Worm (Caenorhabditis elegans): ENCODE data around the gene nmt-1.

Gene nmt-1

DNA sequence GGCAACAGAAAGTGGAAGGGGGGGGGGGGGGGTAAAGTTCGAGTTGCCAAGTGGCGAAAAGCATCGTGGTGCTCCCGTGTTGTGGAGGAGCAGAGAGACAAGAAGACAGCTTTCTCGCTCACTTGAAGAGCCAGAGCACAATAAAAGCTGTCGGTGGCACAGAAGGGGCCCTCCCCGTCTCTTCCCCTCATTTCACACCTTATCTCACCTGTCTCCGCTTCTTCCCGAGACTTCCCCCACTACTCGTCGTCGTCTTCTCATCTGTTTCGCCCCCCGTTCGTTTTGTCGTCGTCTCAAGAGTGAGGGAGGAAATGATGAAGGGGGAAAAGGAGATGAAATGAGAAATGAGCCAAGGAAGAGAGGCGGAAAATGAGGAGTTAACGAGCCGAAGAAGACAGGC is 22.3 kb upstream of the nmt-1 start:
- TF ChIP-seq tab-1 (GFP tag; IDR thresholded peaks at IDR 0.05) (no peak), ztf-23 (GFP tag; IDR thresholded peaks at IDR 0.05) (0 out of 2 replicates have a peak, but pooled peaks have one; percentile 27), med-1 (GFP tag; optimal IDR thresholded peaks at IDR 0.05; ENCODE audit: insufficient read depth) (no peak), klf-2 (GFP tag; conservative IDR thresholded peaks at IDR 0.05) (no peak), cog-1 (tag; optimal IDR thresholded peaks at IDR 0.05) (no peak)

DNA sequence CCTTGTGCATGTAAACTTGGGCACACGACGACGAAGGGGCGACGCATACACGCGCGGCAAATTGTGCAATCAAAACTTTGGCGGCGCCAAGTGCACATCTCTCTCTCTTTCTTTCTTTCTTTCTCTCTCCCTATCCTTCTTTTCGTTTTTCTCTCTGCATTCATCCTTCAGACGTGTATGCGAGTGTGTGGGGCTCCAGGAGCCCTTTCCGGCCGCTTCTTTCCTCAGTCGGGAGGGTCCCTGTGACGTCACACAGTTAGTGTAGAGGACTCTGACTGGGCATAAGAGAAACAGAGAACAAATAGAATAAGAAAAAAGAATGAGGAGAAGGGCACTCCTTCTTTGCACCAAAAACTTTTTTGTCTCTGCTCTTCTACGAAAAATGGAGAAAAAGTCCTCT is 21.3 kb upstream of the nmt-1 start:
- TF ChIP-seq flt-1 (GFP tag; IDR thresholded peaks at IDR 0.05) (peak; percentile 41; the same call in 1 of the 2 replicates), ref-1 (GFP tag; conservative IDR thresholded peaks at IDR 0.05) (no peak)

DNA sequence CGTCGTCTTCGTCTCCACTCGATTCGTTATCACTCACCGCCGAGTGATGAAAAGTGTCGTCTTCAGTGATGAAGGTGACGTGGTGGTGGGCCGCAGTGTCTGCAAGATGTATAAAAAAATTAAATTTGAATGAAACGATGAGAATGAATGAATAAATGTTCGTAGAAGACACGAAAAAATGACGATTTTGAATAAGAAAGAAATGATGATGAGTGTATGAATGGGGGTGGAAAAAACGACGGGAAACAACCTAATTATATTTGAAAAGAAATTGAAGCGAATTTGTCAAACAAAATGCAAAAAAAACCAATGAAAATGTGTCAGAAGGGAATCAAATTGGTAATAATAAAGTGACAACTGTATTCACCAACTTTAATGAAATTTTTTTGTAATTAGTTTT is 20.0 kb upstream of the nmt-1 start, which contains the start of gene mvk-1:
Gene mvk-1, minus strand, starts transcription at position 101 of the 400 bp plus-strand sequence.
- no peak for TF ChIP-seq flt-1 (GFP tag; IDR thresholded peaks at IDR 0.05)
- TF ChIP-seq cog-1 (tag; optimal IDR thresholded peaks at IDR 0.05) = no peak
- no peak for TF ChIP-seq ref-1 (GFP tag; conservative IDR thresholded peaks at IDR 0.05)
- TF ChIP-seq ztf-23 (GFP tag; IDR thresholded peaks at IDR 0.05) = no peak
- no peak for TF ChIP-seq med-1 (GFP tag; optimal IDR thresholded peaks at IDR 0.05; ENCODE audit: insufficient read depth)
- TF ChIP-seq tab-1 (GFP tag; IDR thresholded peaks at IDR 0.05) = no peak
- no peak for TF ChIP-seq T22C8.4 (GFP tag; IDR thresholded peaks at IDR 0.05)
- no peak for TF ChIP-seq ztf-29 (GFP tag; IDR thresholded peaks at IDR 0.05)
- TF ChIP-seq klf-2 (GFP tag; conservative IDR thresholded peaks at IDR 0.05) = no peak

DNA sequence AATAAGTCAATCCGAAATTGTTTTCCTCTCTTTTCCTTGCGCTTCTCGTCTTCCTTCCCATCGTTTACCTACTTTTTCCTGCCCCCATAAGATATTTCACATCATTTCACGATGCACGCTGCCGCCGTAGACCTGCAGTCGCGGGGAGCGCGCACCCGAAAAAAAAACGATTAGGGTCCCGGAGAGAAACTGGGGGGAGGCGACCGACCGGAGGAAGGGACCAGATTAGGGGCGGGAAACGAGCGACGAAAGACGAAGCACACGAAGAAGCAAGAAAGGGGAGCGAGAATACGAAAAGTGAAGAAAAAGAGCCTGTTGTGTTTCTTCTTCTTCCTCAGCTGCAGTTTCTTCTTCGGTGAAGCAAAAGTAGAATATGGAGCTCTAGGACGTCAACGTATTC is 19.1 kb upstream of the nmt-1 start:
- TF ChIP-seq ztf-29 (GFP tag; IDR thresholded peaks at IDR 0.05) (no peak), klf-2 (GFP tag; conservative IDR thresholded peaks at IDR 0.05) (no peak), tab-1 (GFP tag; IDR thresholded peaks at IDR 0.05) (no peak), ztf-23 (GFP tag; IDR thresholded peaks at IDR 0.05) (no peak), ref-1 (GFP tag; conservative IDR thresholded peaks at IDR 0.05) (no peak), flt-1 (GFP tag; IDR thresholded peaks at IDR 0.05) (no peak), T22C8.4 (GFP tag; IDR thresholded peaks at IDR 0.05) (no peak), med-1 (GFP tag; optimal IDR thresholded peaks at IDR 0.05; ENCODE audit: insufficient read depth) (no peak), cog-1 (tag; optimal IDR thresholded peaks at IDR 0.05) (no peak)

DNA sequence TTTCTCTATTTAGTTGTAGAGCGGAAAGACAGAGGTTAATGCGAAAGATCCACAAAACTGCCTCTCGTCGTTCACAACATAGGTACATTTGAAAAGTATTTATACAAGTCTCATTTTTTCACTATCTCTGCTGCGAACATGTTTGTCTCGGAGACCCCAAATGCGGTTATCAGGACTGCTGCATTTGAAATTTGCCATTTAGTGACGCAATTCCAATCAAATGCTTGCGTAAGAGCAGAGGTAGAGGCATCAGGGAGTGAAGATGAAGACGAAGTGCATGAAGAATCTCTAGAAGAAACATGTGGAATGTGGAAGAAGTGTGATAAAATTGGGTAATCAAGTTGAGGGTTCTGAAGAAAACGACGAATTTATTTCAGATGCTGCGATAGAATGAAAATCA is 18.0 kb upstream of the nmt-1 start:
- TF ChIP-seq T22C8.4 (GFP tag; IDR thresholded peaks at IDR 0.05) = no peak
- TF ChIP-seq ztf-29 (GFP tag; IDR thresholded peaks at IDR 0.05) = no peak
- TF ChIP-seq flt-1 (GFP tag; IDR thresholded peaks at IDR 0.05) = no peak
- TF ChIP-seq ztf-23 (GFP tag; IDR thresholded peaks at IDR 0.05) = no peak
- TF ChIP-seq tab-1 (GFP tag; IDR thresholded peaks at IDR 0.05) = no peak
- TF ChIP-seq klf-2 (GFP tag; conservative IDR thresholded peaks at IDR 0.05) = no peak
- TF ChIP-seq ref-1 (GFP tag; conservative IDR thresholded peaks at IDR 0.05) = no peak

DNA sequence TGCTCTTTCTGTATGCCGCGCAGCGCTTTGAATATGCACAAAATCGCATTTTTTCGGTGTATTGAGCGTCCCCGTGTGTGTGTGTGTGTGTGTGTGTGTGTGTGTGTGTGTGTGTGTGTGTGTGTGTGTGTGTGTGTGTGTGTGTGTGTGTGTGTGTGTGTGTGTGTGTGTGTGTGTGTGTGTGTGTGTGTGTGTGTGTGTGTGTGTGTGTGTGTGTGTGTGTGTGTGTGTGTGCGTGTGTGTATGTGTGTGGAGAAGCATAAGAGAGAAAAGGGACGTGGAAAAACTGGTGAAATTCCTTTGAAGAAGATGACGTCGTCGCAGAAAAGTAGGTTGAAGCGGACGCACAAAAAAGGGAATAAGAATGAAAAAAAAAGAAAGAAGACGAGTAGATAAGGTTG is 17.3 kb upstream of the nmt-1 start:
- TF ChIP-seq flt-1 (GFP tag; IDR thresholded peaks at IDR 0.05) = 0 out of 2 replicates have a peak, but pooled peaks have one; percentile 6

DNA sequence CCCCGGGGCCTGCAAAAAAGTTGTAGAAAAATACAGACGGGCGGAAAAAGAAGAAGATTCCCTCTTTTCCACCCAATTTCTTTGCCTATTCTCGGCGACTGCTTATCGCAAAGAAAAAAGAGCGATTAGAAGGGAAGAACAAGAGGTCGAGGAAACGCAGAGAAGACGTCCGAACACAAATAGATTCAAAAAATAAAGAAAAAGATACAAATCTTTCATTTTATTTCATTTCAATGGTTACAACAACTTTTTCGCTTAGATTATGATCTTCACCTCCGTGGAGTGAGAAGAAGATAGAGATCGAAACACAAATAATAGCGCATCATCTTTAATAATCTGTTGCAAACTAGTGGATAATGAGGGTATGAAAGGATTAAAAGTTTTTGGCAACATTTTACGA is 15.9 kb upstream of the nmt-1 start:
- no peak for TF ChIP-seq flt-1 (GFP tag; IDR thresholded peaks at IDR 0.05)
- no peak for TF ChIP-seq med-1 (GFP tag; optimal IDR thresholded peaks at IDR 0.05; ENCODE audit: insufficient read depth)
- TF ChIP-seq ztf-23 (GFP tag; IDR thresholded peaks at IDR 0.05) = no peak
- no peak for TF ChIP-seq tab-1 (GFP tag; IDR thresholded peaks at IDR 0.05)
- no peak for TF ChIP-seq ref-1 (GFP tag; conservative IDR thresholded peaks at IDR 0.05)
- TF ChIP-seq cog-1 (tag; optimal IDR thresholded peaks at IDR 0.05) = no peak
- no peak for TF ChIP-seq ztf-29 (GFP tag; IDR thresholded peaks at IDR 0.05)
- no peak for TF ChIP-seq T22C8.4 (GFP tag; IDR thresholded peaks at IDR 0.05)
- TF ChIP-seq klf-2 (GFP tag; conservative IDR thresholded peaks at IDR 0.05) = no peak

DNA sequence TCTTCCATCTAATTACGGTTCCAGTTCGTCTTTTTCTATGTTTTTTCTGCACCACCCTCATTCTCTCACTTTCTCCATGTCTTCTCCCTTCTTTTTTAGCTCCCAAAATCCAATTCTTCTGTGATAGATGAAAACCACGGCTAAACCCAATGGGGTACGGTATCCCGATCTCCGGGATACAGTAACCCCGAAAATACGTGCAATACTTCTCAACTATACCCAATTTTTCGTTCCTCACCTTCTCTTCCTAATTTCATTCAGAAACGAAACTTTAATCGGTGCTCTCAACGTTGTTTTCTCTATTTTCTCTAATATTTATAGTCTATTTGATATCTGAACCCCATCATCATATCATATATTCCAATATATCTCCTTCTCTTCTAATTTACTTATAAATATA is 7.5 kb upstream of the nmt-1 start:
- 0 out of 2 replicates have a peak, but pooled peaks have one; percentile 35 for TF ChIP-seq flt-1 (GFP tag; IDR thresholded peaks at IDR 0.05)
- no peak for TF ChIP-seq ztf-23 (GFP tag; IDR thresholded peaks at IDR 0.05)

DNA sequence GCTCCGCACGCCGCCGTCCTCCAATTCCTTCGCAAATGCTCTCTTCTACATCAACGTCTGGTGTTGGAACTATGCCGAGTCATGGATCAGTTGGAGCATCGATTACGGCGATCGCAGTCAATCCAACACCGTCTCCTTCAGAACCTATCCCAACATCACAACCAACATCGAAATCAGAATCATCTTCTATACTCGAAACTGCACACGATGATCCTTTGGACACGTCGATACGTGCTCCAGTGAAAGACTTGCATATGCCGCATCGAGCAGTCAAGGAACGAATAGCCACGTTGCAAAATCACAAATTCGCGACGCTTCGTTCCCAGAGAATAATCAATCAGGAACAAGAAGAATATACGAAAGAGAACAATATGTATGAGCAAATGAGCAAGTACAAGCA is 4.9 kb upstream of the nmt-1 start:
- TF ChIP-seq ref-1 (GFP tag; conservative IDR thresholded peaks at IDR 0.05) (no peak), flt-1 (GFP tag; IDR thresholded peaks at IDR 0.05) (no peak), med-1 (GFP tag; optimal IDR thresholded peaks at IDR 0.05; ENCODE audit: insufficient read depth) (no peak), klf-2 (GFP tag; conservative IDR thresholded peaks at IDR 0.05) (no peak), cog-1 (tag; optimal IDR thresholded peaks at IDR 0.05) (no peak), ztf-29 (GFP tag; IDR thresholded peaks at IDR 0.05) (no peak), ztf-23 (GFP tag; IDR thresholded peaks at IDR 0.05) (no peak), T22C8.4 (GFP tag; IDR thresholded peaks at IDR 0.05) (no peak), tab-1 (GFP tag; IDR thresholded peaks at IDR 0.05) (no peak)

DNA sequence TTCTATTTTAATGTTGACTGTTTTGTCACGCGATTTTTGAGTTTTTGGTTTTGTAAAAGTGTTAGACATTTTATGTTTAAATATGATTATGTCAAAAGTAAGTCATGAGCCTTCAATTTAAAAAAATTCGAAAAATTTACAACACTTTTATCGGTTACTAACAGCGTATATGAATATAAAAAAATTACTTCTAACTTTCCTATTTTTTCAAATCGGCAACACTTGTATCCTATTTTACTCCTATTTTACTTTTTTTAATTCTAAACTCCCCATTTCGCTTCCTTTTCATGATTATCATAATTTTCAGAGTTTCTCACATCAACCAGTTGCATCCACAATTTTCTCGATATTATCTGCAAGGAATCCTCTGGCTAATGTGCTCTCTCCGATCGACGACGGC is 2.2 kb upstream of the nmt-1 start, which contains the start of gene kin-18:
Gene kin-18, plus strand, starts transcription at position 301 of the 400 bp plus-strand sequence.
- no peak for TF ChIP-seq tab-1 (GFP tag; IDR thresholded peaks at IDR 0.05)
- TF ChIP-seq flt-1 (GFP tag; IDR thresholded peaks at IDR 0.05) = no peak
- no peak for TF ChIP-seq ref-1 (GFP tag; conservative IDR thresholded peaks at IDR 0.05)
- TF ChIP-seq med-1 (GFP tag; optimal IDR thresholded peaks at IDR 0.05; ENCODE audit: insufficient read depth) = no peak
- TF ChIP-seq ztf-23 (GFP tag; IDR thresholded peaks at IDR 0.05) = no peak
- TF ChIP-seq cog-1 (tag; optimal IDR thresholded peaks at IDR 0.05) = no peak
- no peak for TF ChIP-seq klf-2 (GFP tag; conservative IDR thresholded peaks at IDR 0.05)
- no peak for TF ChIP-seq T22C8.4 (GFP tag; IDR thresholded peaks at IDR 0.05)
- no peak for TF ChIP-seq ztf-29 (GFP tag; IDR thresholded peaks at IDR 0.05)

DNA sequence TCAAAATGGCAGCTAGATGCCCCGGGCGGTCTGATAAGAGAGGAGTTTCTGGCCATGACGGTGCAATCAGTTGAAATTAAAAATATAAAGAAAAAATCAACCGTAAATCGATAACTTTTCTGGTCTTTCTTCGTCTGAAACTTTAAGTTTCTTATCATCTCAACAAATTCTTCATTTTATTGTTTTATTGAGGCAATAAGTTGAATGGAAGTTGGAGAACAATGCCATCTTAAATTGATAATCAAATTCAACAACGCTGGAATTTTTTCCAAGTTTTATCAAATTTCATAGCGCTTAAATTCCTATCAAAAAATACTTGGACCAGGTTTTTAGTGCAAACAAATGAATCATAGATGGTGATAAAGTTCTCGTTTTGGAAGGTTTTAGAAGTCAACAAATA is 850 bp upstream of the nmt-1 start:
- TF ChIP-seq ztf-23 (GFP tag; IDR thresholded peaks at IDR 0.05) (no peak), ref-1 (GFP tag; conservative IDR thresholded peaks at IDR 0.05) (no peak), T22C8.4 (GFP tag; IDR thresholded peaks at IDR 0.05) (no peak), med-1 (GFP tag; optimal IDR thresholded peaks at IDR 0.05; ENCODE audit: insufficient read depth) (no peak), klf-2 (GFP tag; conservative IDR thresholded peaks at IDR 0.05) (no peak), cog-1 (tag; optimal IDR thresholded peaks at IDR 0.05) (no peak), flt-1 (GFP tag; IDR thresholded peaks at IDR 0.05) (no peak), tab-1 (GFP tag; IDR thresholded peaks at IDR 0.05) (no peak), ztf-29 (GFP tag; IDR thresholded peaks at IDR 0.05) (no peak)

Measured in whole organism, midembryonic.